Worm (Caenorhabditis elegans) whole organism, L2 larva: Measurements from ENCODE around the gene Y48C3A.12.

Experiments used
- nhr-237 ChIP-seq: fragments of 150-350 bp; optimal IDR thresholded peaks from 2 replicates; lab custom pipeline; 2014; ENCODE audit warnings: missing biosample characterization, missing genetic modification characterization
- ztf-11 ChIP-seq: sonication (generic microtip); optimal IDR thresholded peaks from 2 replicates; lab custom pipeline; 2017; ENCODE audit warnings: missing biosample characterization, missing genetic modification characterization

DNA sequence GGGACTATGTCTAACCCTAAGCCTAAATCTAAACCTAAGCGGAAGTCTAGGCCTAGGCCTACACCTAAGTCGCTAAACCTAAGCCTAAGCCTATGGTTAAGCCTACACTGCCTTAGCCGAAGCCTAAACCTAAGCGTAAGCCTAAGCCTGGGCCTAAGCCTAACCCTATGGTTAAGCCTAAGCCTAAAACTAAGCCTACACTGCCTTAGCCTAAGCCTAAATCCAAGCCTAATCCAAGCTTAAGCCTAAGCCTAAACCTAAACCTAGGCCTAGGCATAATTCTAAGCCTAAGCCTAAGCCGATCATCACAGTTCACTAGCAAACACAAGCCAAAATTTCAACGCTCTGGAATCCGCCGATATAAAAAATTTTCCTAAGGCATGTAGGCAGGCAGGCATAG, 34.9 kb upstream of the Y48C3A.12 start:
- TF ChIP-seq nhr-237 (no peak), ztf-11 (tag; lab: Kevin White, UChicago) (no peak)
